Worm (Caenorhabditis elegans): Measurements from ENCODE around the gene F35H8.2.

F35H8.2 gene

DNA sequence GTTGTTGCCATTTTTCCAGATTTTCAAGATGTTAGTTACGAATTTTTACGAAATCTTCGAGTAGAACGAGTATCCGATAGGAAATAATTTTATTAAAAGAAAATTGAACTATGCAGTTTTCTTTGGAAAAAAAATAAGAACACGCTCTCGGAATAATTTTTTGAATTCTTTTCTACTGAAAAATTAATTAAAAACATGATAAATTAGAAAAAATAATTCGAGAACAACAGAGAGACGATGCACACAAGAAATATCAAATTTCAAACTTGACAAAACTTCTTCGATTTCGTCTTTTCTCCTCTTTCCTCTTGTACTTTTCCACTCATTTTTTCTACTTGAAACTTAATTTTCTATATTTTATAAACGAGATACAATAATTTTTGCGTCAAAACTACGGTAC is 4.6 kb downstream of the F35H8.2 start, which contains the start of gene F35H8.4:
TSS of gene F35H8.4 (minus strand) at position 101 of the 400 bp plus-strand sequence.
- no peak for TF ChIP-seq athp-1 (tag; optimal IDR thresholded peaks at IDR 0.05)
- no peak for TF ChIP-seq mel-28 (tag; optimal IDR thresholded peaks at IDR 0.05; ENCODE audit: borderline replicate concordance)
- no peak for TF ChIP-seq unc-62 (GFP tag; optimal IDR thresholded peaks at IDR 0.05)
- no peak for TF ChIP-seq F39B2.1 (GFP tag; IDR thresholded peaks at IDR 0.05)
- TF ChIP-seq Y79H2A.3 (GFP tag; conservative IDR thresholded peaks at IDR 0.05) = no peak
- no peak for TF ChIP-seq Y67H2A.10 (GFP tag; conservative IDR thresholded peaks at IDR 0.05)
- TF ChIP-seq let-607 (tag; optimal IDR thresholded peaks at IDR 0.05) = no peak
- no peak for TF ChIP-seq rcor-1 (GFP tag; IDR thresholded peaks at IDR 0.05)
- no peak for TF ChIP-seq hmg-20 (GFP tag; IDR thresholded peaks at IDR 0.05)
- TF ChIP-seq dpff-1 (tag; optimal IDR thresholded peaks at IDR 0.05) = no peak
- TF ChIP-seq T26A5.8 (tag; optimal IDR thresholded peaks at IDR 0.05) = no peak
- TF ChIP-seq F22D6.2 (tag; optimal IDR thresholded peaks at IDR 0.05) = no peak
- TF ChIP-seq pbrm-1 (GFP tag; IDR thresholded peaks at IDR 0.05) = no peak
- no peak for TF ChIP-seq ztf-28 (GFP tag; IDR thresholded peaks at IDR 0.05)
- TF ChIP-seq hmg-1.2 (GFP tag; IDR thresholded peaks at IDR 0.05) = no peak
- no peak for TF ChIP-seq mxl-1 (tag; optimal IDR thresholded peaks at IDR 0.05)
- no peak for TF ChIP-seq attf-5 (GFP tag; optimal IDR thresholded peaks at IDR 0.05)
- TF ChIP-seq him-1 (tag; optimal IDR thresholded peaks at IDR 0.05) = no peak
- no peak for TF ChIP-seq Y56A3A.18 (GFP tag; IDR thresholded peaks at IDR 0.05)
- no peak for TF ChIP-seq zfh-2 (GFP tag; conservative IDR thresholded peaks at IDR 0.05)

DNA sequence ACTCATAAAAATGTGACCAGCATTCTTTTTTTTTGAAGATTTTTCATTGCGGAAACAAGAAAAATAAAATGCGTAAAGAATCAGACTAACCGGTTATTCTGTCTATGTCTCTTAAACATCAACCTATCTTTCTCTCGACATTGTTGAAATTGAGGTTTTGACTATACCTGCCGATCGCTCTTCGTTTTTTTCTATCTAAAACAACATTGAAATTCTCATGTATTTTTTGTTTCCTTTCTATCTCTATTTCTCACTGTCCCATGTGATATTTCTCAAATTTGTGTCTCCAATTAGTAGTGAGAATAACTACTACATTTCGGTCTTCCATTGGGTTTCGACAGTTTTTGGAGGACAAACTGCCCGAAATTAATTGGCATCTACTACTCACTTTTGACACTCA is 5.6 kb downstream of the F35H8.2 start:
- TF ChIP-seq lin-40 (tag; optimal IDR thresholded peaks at IDR 0.05) (peak; percentile 12), F37B4.10 (GFP tag; IDR thresholded peaks at IDR 0.05) (no peak), F23B12.7 (tag; optimal IDR thresholded peaks at IDR 0.05; ENCODE audit: insufficient read depth) (no peak), C17E4.6 (GFP tag; IDR thresholded peaks at IDR 0.05) (no peak), ceh-27 (GFP tag; optimal IDR thresholded peaks at IDR 0.05) (peak; percentile 23), sea-2 (GFP tag; IDR thresholded peaks at IDR 0.05) (no peak), Y53F4B.3 (GFP tag; IDR thresholded peaks at IDR 0.05) (no peak)

DNA sequence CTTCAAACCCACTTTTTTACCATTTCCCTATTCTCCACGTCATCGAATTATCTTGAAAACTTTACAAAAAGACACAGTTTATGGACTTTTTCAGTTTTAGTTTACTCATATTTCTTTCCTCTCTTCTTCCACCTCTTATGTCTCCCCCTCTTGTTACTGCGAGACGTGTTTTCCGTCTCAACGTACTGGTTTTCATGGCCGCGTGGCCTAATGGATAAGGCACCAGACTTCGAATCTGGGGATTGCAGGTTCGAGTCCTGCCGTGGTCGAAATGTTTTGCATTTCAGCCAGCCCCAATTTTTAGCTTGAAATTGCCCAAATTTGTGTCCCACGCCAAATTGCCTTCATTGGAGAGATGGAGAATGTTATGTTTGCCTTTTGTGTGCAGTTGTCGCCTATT is 10.7 kb downstream of the F35H8.2 start:
- TF ChIP-seq atf-7 (tag; optimal IDR thresholded peaks at IDR 0.05) (peak; percentile 54), sea-2 (GFP tag; IDR thresholded peaks at IDR 0.05) (no peak), ceh-100 (GFP tag; IDR thresholded peaks at IDR 0.05) (peak; percentile 68), dpff-1 (tag; optimal IDR thresholded peaks at IDR 0.05) (no peak), hlh-26 (GFP tag; conservative IDR thresholded peaks at IDR 0.05) (no peak), ekl-4 (GFP tag; IDR thresholded peaks at IDR 0.05) (0 out of 2 replicates have a peak, but pooled peaks have one; percentile 62), F23B12.7 (tag; optimal IDR thresholded peaks at IDR 0.05; ENCODE audit: insufficient read depth) (peak; percentile 84), ceh-27 (GFP tag; optimal IDR thresholded peaks at IDR 0.05) (peak; percentile 79), tbx-9 (tag; optimal IDR thresholded peaks at IDR 0.05; ENCODE audit: borderline replicate concordance) (no peak), ceh-58 (GFP tag; IDR thresholded peaks at IDR 0.05) (0 out of 2 replicates have a peak, but pooled peaks have one; percentile 67), dox-1 (GFP tag; IDR thresholded peaks at IDR 0.05) (peak; percentile 83), lsy-27 (tag; optimal IDR thresholded peaks at IDR 0.05; ENCODE audit: borderline replicate concordance, insufficient read depth) (no peak), pbrm-1 (GFP tag; IDR thresholded peaks at IDR 0.05) (peak; percentile 77), aptf-2 (GFP tag; conservative IDR thresholded peaks at IDR 0.05) (0 out of 2 replicates have a peak, but pooled peaks have one; percentile 65), F10E7.11 (tag; optimal IDR thresholded peaks at IDR 0.05) (no peak), F55B11.4 (tag; optimal IDR thresholded peaks at IDR 0.05; ENCODE audit: borderline replicate concordance, insufficient read depth) (no peak), ccch-3 (GFP tag; optimal IDR thresholded peaks at IDR 0.05) (no peak), snpc-3.4 (tag; optimal IDR thresholded peaks at IDR 0.05) (peak; percentile 88), D2030.7 (GFP tag; IDR thresholded peaks at IDR 0.05) (peak; percentile 67), ztf-26 (tag; optimal IDR thresholded peaks at IDR 0.05) (no peak), C17E4.6 (GFP tag; IDR thresholded peaks at IDR 0.05) (peak; percentile 49; the same call in 1 of the 2 replicates), unc-130 (GFP tag; optimal IDR thresholded peaks at IDR 0.05) (peak; percentile 49), lin-54 (GFP tag; optimal IDR thresholded peaks at IDR 0.05) (peak; percentile 48), ztf-28 (GFP tag; IDR thresholded peaks at IDR 0.05) (0 out of 2 replicates have a peak, but pooled peaks have one; percentile 58), hrde-1 (tag; optimal IDR thresholded peaks at IDR 0.05; ENCODE audit: borderline replicate concordance) (peak; percentile 68)

All from whole organism, young adult.